Worm (Caenorhabditis elegans) whole organism, early embryonic: ENCODE measurements around the gene clec-140.

Source experiments
- F13C5.2 ChIP-seq: sonication (generic microtip); optimal IDR thresholded peaks from 2 replicates; lab custom pipeline; 2017; ENCODE audit warnings: mild to moderate bottlenecking, missing genetic modification characterization, inconsistent platforms, missing compliant biosample characterization
- ama-1 ChIP-seq: fragments of 150-350 bp; optimal IDR thresholded peaks from 2 replicates; lab custom pipeline; 2014
- ceh-13 ChIP-seq: fragments of 200-800 bp; sonication (Bioruptor generic); optimal IDR thresholded peaks from 2 replicates; lab custom pipeline; 2018; ENCODE audit warnings: mild to moderate bottlenecking, missing genetic modification characterization, missing compliant biosample characterization
- ets-7 ChIP-seq: sonication (generic microtip); optimal IDR thresholded peaks from 2 replicates; lab custom pipeline; 2016; ENCODE audit warnings: missing genotype, missing genetic modification characterization, missing compliant biosample characterization

DNA sequence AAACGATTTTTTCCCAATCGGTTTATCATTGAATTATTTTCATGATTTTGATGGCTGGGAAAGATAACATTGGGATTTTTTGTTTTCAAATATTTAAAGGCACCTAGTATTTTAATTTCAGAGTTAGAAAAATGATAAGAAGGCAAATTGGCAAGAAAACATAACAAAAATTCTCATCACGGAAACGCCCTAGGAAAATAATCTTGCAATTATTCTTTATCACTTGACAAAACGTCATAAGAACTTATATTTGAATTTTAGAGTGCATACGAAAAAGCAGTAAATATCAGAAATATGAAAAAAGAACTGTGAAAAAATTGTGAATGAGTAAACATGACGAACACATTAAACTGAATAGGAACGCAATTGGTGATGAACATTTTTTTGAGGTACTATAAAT lies 15.5 kb upstream of the clec-140 start:
- TF ChIP-seq ets-7 (tag; lab: Kevin White, UChicago) = no peak
- TF ChIP-seq ceh-13 = no peak
- no peak for TF ChIP-seq F13C5.2 (tag; lab: Kevin White, UChicago)
- TF ChIP-seq ama-1 (lab: Kevin White, UChicago) = no peak
